Worm (Caenorhabditis elegans) whole organism, young adult: ENCODE data around the gene glrx-21.
A peak's percentile ranks its signal among the peaks of the same experiment; 100 is the strongest.

Source experiments
- B0336.3 ChIP-seq: fragments of 200-800 bp; sonication (Bioruptor generic); IDR thresholded peaks from 2 replicates; pipeline ENCODE4 v1.3.6; 2022; ENCODE audit warnings: missing genetic modification characterization, missing compliant biosample characterization
- C17E4.6 ChIP-seq: fragments of 200-800 bp; sonication (Bioruptor generic); IDR thresholded peaks from 2 replicates; pipeline ENCODE4 v1.3.6; 2022; ENCODE audit warnings: missing genetic modification reagents, missing genetic modification characterization, missing compliant biosample characterization
- D2030.7 ChIP-seq: fragments of 200-800 bp; sonication (Bioruptor generic); IDR thresholded peaks from 2 replicates; pipeline ENCODE4 v1.3.6; 2022; ENCODE audit warnings: missing genetic modification reagents, missing genetic modification characterization, missing compliant biosample characterization
- F22D6.2 ChIP-seq: sonication (generic microtip); optimal IDR thresholded peaks from 2 replicates; lab custom pipeline; 2016; ENCODE audit warnings: mild to moderate bottlenecking, missing genetic modification characterization, missing compliant biosample characterization
- F23B12.7 ChIP-seq: sonication (generic microtip); optimal IDR thresholded peaks from 2 replicates; lab custom pipeline; 2017; ENCODE audit warnings: missing genetic modification characterization, mild to moderate bottlenecking, missing compliant biosample characterization, antibody characterized with exemption, moderate library complexity; ENCODE audit not compliant: insufficient read depth
- F33H1.4 ChIP-seq: fragments of 200-800 bp; sonication (Bioruptor generic); IDR thresholded peaks from 2 replicates; pipeline ENCODE4 v1.3.6; 2022; ENCODE audit warnings: missing genetic modification reagents, missing genetic modification characterization, missing compliant biosample characterization
- F55B11.4 ChIP-seq: sonication (generic microtip); optimal IDR thresholded peaks from 2 replicates; lab custom pipeline; 2016; ENCODE audit warnings: missing compliant biosample characterization, missing genetic modification characterization, borderline replicate concordance; ENCODE audit not compliant: insufficient read depth
- F57C9.4 ChIP-seq: sonication (generic microtip); optimal IDR thresholded peaks from 2 replicates; lab custom pipeline; 2017; ENCODE audit warnings: mild to moderate bottlenecking, missing genetic modification characterization, missing compliant biosample characterization
- K11D2.4 ChIP-seq: fragments of 200-800 bp; sonication (Bioruptor generic); IDR thresholded peaks from 2 replicates; pipeline ENCODE4 v1.3.6; 2022; ENCODE audit warnings: missing genetic modification reagents, missing genetic modification characterization, missing compliant biosample characterization
- T07F8.4 ChIP-seq: sonication (generic microtip); optimal IDR thresholded peaks from 2 replicates; lab custom pipeline; 2016; ENCODE audit warnings: mild to moderate bottlenecking, missing genetic modification characterization, moderate library complexity, missing compliant biosample characterization
- T26A5.8 ChIP-seq: sonication (generic microtip); optimal IDR thresholded peaks from 2 replicates; lab custom pipeline; 2016; ENCODE audit warnings: missing genetic modification characterization, missing compliant biosample characterization
- Y56A3A.18 ChIP-seq: fragments of 200-800 bp; sonication (Bioruptor generic); IDR thresholded peaks from 2 replicates; pipeline ENCODE4 v1.3.6; 2022; ENCODE audit warnings: missing genetic modification reagents, missing genetic modification characterization, missing compliant biosample characterization
- Y67H2A.10 ChIP-seq: fragments of 200-800 bp; sonication (Bioruptor generic); conservative IDR thresholded peaks from 2 replicates; pipeline ENCODE4 v1.3.6; 2022; ENCODE audit warnings: missing genetic modification reagents, missing genetic modification characterization, missing compliant biosample characterization
- Y79H2A.3 ChIP-seq: fragments of 200-800 bp; sonication (Bioruptor generic); conservative IDR thresholded peaks from 2 replicates; pipeline ENCODE4 v1.3.6; 2022; ENCODE audit warnings: missing genetic modification reagents, missing genetic modification characterization, missing compliant biosample characterization
- Y95B8A.8 ChIP-seq: fragments of 200-800 bp; sonication (Bioruptor generic); IDR thresholded peaks from 2 replicates; pipeline ENCODE4 v1.3.6; 2022; ENCODE audit warnings: missing genetic modification reagents, missing genetic modification characterization, missing compliant biosample characterization
- ZK185.1 ChIP-seq: sonication (generic microtip); optimal IDR thresholded peaks from 2 replicates; lab custom pipeline; 2016; ENCODE audit warnings: mild to moderate bottlenecking, missing genetic modification characterization, missing compliant biosample characterization; ENCODE audit not compliant: poor library complexity, severe bottlenecking
- aptf-3 ChIP-seq: fragments of 200-800 bp; sonication (Bioruptor generic); IDR thresholded peaks from 2 replicates; pipeline ENCODE4 v1.3.6; 2022; ENCODE audit warnings: missing genetic modification characterization, missing compliant biosample characterization
- attf-3 ChIP-seq: fragments of 200-800 bp; sonication (Bioruptor generic); conservative IDR thresholded peaks from 2 replicates; pipeline ENCODE4 v1.3.6; 2022; ENCODE audit warnings: missing genetic modification reagents, missing genetic modification characterization, missing compliant biosample characterization
- attf-5 ChIP-seq: fragments of 200-800 bp; sonication (Bioruptor generic); optimal IDR thresholded peaks from 2 replicates; lab custom pipeline; 2018; ENCODE audit warnings: mild to moderate bottlenecking, missing genetic modification characterization, missing compliant biosample characterization
- bed-1 ChIP-seq: fragments of 200-800 bp; sonication (Bioruptor generic); IDR thresholded peaks from 2 replicates; pipeline ENCODE4 v1.3.6; 2022; ENCODE audit warnings: missing genetic modification reagents, missing genetic modification characterization, missing compliant biosample characterization
- cebp-1 ChIP-seq, 2 experiments: fragments of 200-800 bp in 1 of 2; sonication (Bioruptor generic) in 1 of 2; sonication (generic microtip) in 1 of 2; IDR thresholded peaks in 1 of 2; optimal IDR thresholded peaks in 1 of 2; 2 replicates each; pipeline versions ENCODE4 v1.3.6 to Lab custom; 2017 to 2022; ENCODE audit warnings: missing compliant biosample characterization in 2 of 2, missing genetic modification characterization in 2 of 2, mild to moderate bottlenecking in 1 of 2, missing genetic modification reagents in 1 of 2, moderate library complexity in 1 of 2
- ceh-27 ChIP-seq: fragments of 200-800 bp; sonication (Bioruptor generic); optimal IDR thresholded peaks from 2 replicates; lab custom pipeline; 2018; ENCODE audit warnings: mild to moderate bottlenecking, missing genetic modification characterization, moderate library complexity, missing compliant biosample characterization
- ceh-58 ChIP-seq: fragments of 200-800 bp; sonication (Bioruptor generic); IDR thresholded peaks from 2 replicates; pipeline ENCODE4 v1.3.6; 2022; ENCODE audit warnings: missing genetic modification characterization, missing compliant biosample characterization
- dpff-1 ChIP-seq: sonication (generic microtip); optimal IDR thresholded peaks from 2 replicates; lab custom pipeline; 2017; ENCODE audit warnings: mild to moderate bottlenecking, missing genetic modification characterization, missing compliant biosample characterization
- efl-1 ChIP-seq: fragments of 150-350 bp; optimal IDR thresholded peaks from 2 replicates; lab custom pipeline; 2014; ENCODE audit warnings: missing biosample characterization, missing genetic modification reagents, missing genetic modification characterization
- egrh-3 ChIP-seq: fragments of 200-800 bp; sonication (Bioruptor generic); IDR thresholded peaks from 2 replicates; pipeline ENCODE4 v1.3.6; 2022; ENCODE audit warnings: missing genetic modification reagents, missing genetic modification characterization, missing compliant biosample characterization
- him-1 ChIP-seq: sonication (generic microtip); optimal IDR thresholded peaks from 2 replicates; lab custom pipeline; 2016; ENCODE audit warnings: missing genotype, missing genetic modification reagents, missing genetic modification characterization, missing compliant biosample characterization
- lin-26 ChIP-seq: fragments of 200-800 bp; sonication (Bioruptor generic); IDR thresholded peaks from 2 replicates; pipeline ENCODE4 v1.3.6; 2022; ENCODE audit warnings: missing genetic modification reagents, missing genetic modification characterization, missing compliant biosample characterization
- lin-40 ChIP-seq: sonication (generic microtip); optimal IDR thresholded peaks from 2 replicates; lab custom pipeline; 2016; ENCODE audit warnings: missing genetic modification characterization, mild to moderate bottlenecking, missing compliant biosample characterization, missing genotype, missing genetic modification reagents
- lin-54 ChIP-seq: fragments of 200-800 bp; sonication (Bioruptor generic); optimal IDR thresholded peaks from 2 replicates; lab custom pipeline; 2018; ENCODE audit warnings: mild to moderate bottlenecking, missing genetic modification characterization, missing compliant biosample characterization
- lsy-27 ChIP-seq: sonication (generic microtip); optimal IDR thresholded peaks from 2 replicates; lab custom pipeline; 2017; ENCODE audit warnings: missing genetic modification characterization, mild to moderate bottlenecking, missing compliant biosample characterization, antibody characterized with exemption, missing genotype, borderline replicate concordance; ENCODE audit not compliant: insufficient read depth
- madf-3 ChIP-seq: fragments of 200-800 bp; sonication (Bioruptor generic); IDR thresholded peaks from 2 replicates; pipeline ENCODE4 v1.3.6; 2022; ENCODE audit warnings: missing genetic modification reagents, missing genetic modification characterization, missing compliant biosample characterization
- madf-6 ChIP-seq: fragments of 200-800 bp; sonication (Bioruptor generic); IDR thresholded peaks from 2 replicates; pipeline ENCODE4 v1.3.6; 2022; ENCODE audit warnings: missing genetic modification reagents, missing genetic modification characterization, missing compliant biosample characterization
- mcd-1 ChIP-seq: fragments of 200-800 bp; sonication (Bioruptor generic); IDR thresholded peaks from 2 replicates; pipeline ENCODE4 v1.3.6; 2022; ENCODE audit warnings: missing genetic modification reagents, missing genetic modification characterization, missing compliant biosample characterization
- mes-4 ChIP-seq: sonication (generic microtip); optimal IDR thresholded peaks from 2 replicates; lab custom pipeline; 2016; ENCODE audit warnings: missing genotype, missing genetic modification characterization, missing compliant biosample characterization
- nfya-2 ChIP-seq: fragments of 200-800 bp; sonication (Bioruptor generic); IDR thresholded peaks from 2 replicates; pipeline ENCODE4 v1.3.6; 2022; ENCODE audit warnings: missing genetic modification reagents, missing genetic modification characterization, missing compliant biosample characterization
- nhr-80 ChIP-seq: sonication (generic microtip); optimal IDR thresholded peaks from 2 replicates; lab custom pipeline; 2016; ENCODE audit warnings: missing genetic modification characterization, missing compliant biosample characterization
- nhr-90 ChIP-seq: sonication (generic microtip); optimal IDR thresholded peaks from 2 replicates; lab custom pipeline; 2016; ENCODE audit warnings: missing genotype, mild to moderate bottlenecking, missing genetic modification characterization, missing compliant biosample characterization
- repo-1 ChIP-seq: sonication (generic microtip); optimal IDR thresholded peaks from 2 replicates; lab custom pipeline; 2017; ENCODE audit warnings: mild to moderate bottlenecking, missing genetic modification characterization, missing compliant biosample characterization
- sdz-38 ChIP-seq: sonication (generic microtip); optimal IDR thresholded peaks from 2 replicates; lab custom pipeline; 2016; ENCODE audit warnings: missing genotype, missing genetic modification characterization, missing compliant biosample characterization
- somi-1 ChIP-seq: fragments of 200-800 bp; sonication (Bioruptor generic); optimal IDR thresholded peaks from 2 replicates; lab custom pipeline; 2018; ENCODE audit warnings: mild to moderate bottlenecking, missing genetic modification characterization, missing compliant biosample characterization
- sptf-2 ChIP-seq: fragments of 200-800 bp; sonication (Bioruptor generic); optimal IDR thresholded peaks from 2 replicates; lab custom pipeline; 2018; ENCODE audit warnings: mild to moderate bottlenecking, missing genetic modification characterization, missing compliant biosample characterization
- tbp1 ChIP-seq: fragments of 200-800 bp; sonication (Bioruptor generic); optimal IDR thresholded peaks from 2 replicates; lab custom pipeline; 2018; ENCODE audit warnings: mild to moderate bottlenecking, missing genetic modification characterization, missing compliant biosample characterization
- ztf-18 ChIP-seq: sonication (generic microtip); optimal IDR thresholded peaks from 2 replicates; lab custom pipeline; 2016; ENCODE audit warnings: missing genotype, mild to moderate bottlenecking, missing genetic modification characterization, missing compliant biosample characterization
- ztf-26 ChIP-seq: sonication (generic microtip); optimal IDR thresholded peaks from 2 replicates; lab custom pipeline; 2017; ENCODE audit warnings: missing genetic modification characterization, missing compliant biosample characterization
- ztf-6 ChIP-seq: fragments of 200-800 bp; sonication (Bioruptor generic); IDR thresholded peaks from 2 replicates; pipeline ENCODE4 v1.3.6; 2022; ENCODE audit warnings: missing genetic modification reagents, missing genetic modification characterization, missing compliant biosample characterization

The glrx-21 gene

DNA sequence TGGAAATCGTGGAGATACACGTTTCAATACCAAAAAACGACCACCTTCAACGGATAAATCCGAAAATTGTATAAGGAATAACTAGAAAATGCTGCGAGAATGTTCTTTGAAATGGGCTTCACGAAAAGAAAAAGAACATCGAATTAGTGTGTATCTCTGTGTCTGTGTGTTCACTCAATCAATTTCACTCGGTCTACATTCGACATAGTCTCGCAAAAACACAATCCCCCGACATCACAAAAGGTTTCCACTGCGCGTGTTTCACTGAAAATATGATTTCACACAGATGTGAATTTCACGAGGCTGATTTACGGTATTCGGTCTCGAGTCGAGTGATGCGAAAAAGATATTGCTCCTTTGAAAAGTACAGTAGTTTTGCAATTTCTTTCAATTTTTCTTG, 27.8 kb upstream of the glrx-21 start:
- TF ChIP-seq F55B11.4 (no peak), madf-3 (GFP tag; lab: Robert Waterston, UW) (no peak), ztf-26 (tag; lab: Kevin White, UChicago) (no peak), F33H1.4 (no peak), D2030.7 (no peak), Y67H2A.10 (no peak), tbp1 (GFP tag; lab: Kevin White, UChicago) (no peak), sptf-2 (no peak), aptf-3 (no peak), bed-1 (GFP tag; lab: Robert Waterston, UW) (no peak), ZK185.1 (tag; lab: Kevin White, UChicago) (no peak), Y95B8A.8 (GFP tag; lab: Robert Waterston, UW) (no peak), mes-4 (tag; lab: Kevin White, UChicago) (no peak), Y56A3A.18 (no peak), somi-1 (GFP tag; lab: Kevin White, UChicago) (no peak), lsy-27 (tag; lab: Kevin White, UChicago) (no peak)

DNA sequence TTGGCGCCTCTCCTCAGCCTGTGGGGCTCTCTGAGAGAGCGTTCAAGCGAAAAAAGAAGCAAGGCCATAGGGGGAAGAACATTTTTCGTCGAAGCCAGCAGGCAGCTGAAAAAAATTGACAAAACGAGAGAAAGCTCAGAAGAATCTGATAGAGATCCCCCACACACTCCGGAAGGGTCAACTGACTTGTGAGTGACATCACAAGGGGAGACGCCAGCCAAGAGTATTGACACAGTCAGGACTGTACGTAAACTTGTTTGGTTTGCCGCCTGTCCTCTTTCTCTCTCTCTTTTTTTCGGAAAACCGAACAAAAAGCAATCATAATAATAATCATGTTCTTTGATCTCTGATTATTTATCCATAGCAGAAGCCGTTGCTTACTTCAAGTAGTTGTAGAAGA, 27.0 kb upstream of the glrx-21 start:
- TF ChIP-seq ztf-26 (tag; lab: Kevin White, UChicago) = no peak
- TF ChIP-seq sdz-38 (tag; lab: Kevin White, UChicago) = no peak
- TF ChIP-seq cebp-1 (GFP tag; IDR thresholded peaks at IDR 0.05; lab: Robert Waterston, UW) = no peak
- peak; percentile 7 for TF ChIP-seq cebp-1 (tag; optimal IDR thresholded peaks at IDR 0.05; lab: Kevin White, UChicago)
- TF ChIP-seq F55B11.4 = no peak
- no peak for TF ChIP-seq F57C9.4
- no peak for TF ChIP-seq ztf-18 (tag; lab: Kevin White, UChicago)
- no peak for TF ChIP-seq F23B12.7 (tag; lab: Kevin White, UChicago)
- TF ChIP-seq T07F8.4 (tag; lab: Kevin White, UChicago) = no peak
- TF ChIP-seq egrh-3 (GFP tag; lab: Robert Waterston, UW) = no peak
- TF ChIP-seq attf-3 (GFP tag; lab: Robert Waterston, UW) = no peak
- TF ChIP-seq K11D2.4 (GFP tag; lab: Robert Waterston, UW) = 0 out of 2 replicates have a peak, but pooled peaks have one; percentile 11
- TF ChIP-seq T26A5.8 = no peak
- no peak for TF ChIP-seq lin-26 (GFP tag; lab: Robert Waterston, UW)
- TF ChIP-seq B0336.3 (GFP tag; lab: Robert Waterston, UW) = 0 out of 2 replicates have a peak, but pooled peaks have one; percentile 24
- TF ChIP-seq repo-1 (tag; lab: Kevin White, UChicago) = no peak
- TF ChIP-seq tbp1 (GFP tag; lab: Kevin White, UChicago) = no peak
- no peak for TF ChIP-seq lin-54 (GFP tag; lab: Kevin White, UChicago)
- no peak for TF ChIP-seq efl-1 (GFP tag; lab: Kevin White, UChicago)
- TF ChIP-seq nfya-2 (GFP tag; lab: Robert Waterston, UW) = no peak
- no peak for TF ChIP-seq madf-6 (GFP tag; lab: Robert Waterston, UW)
- 0 out of 2 replicates have a peak, but pooled peaks have one; percentile 17 for TF ChIP-seq mcd-1
- peak; percentile 18 for TF ChIP-seq attf-5 (GFP tag; lab: Kevin White, UChicago)
- no peak for TF ChIP-seq bed-1 (GFP tag; lab: Robert Waterston, UW)
- TF ChIP-seq F22D6.2 (tag; lab: Kevin White, UChicago) = no peak
- no peak for TF ChIP-seq madf-3 (GFP tag; lab: Robert Waterston, UW)
- no peak for TF ChIP-seq nhr-90 (tag; lab: Kevin White, UChicago)
- TF ChIP-seq ztf-6 (GFP tag; lab: Robert Waterston, UW) = no peak
- no peak for TF ChIP-seq him-1 (tag; lab: Kevin White, UChicago)
- no peak for TF ChIP-seq C17E4.6 (GFP tag; lab: Robert Waterston, UW)
- peak; percentile 19 for TF ChIP-seq nhr-80 (tag; lab: Kevin White, UChicago)
- TF ChIP-seq ceh-58 (GFP tag; lab: Robert Waterston, UW) = no peak
- no peak for TF ChIP-seq lin-40 (tag; lab: Kevin White, UChicago)
- TF ChIP-seq Y79H2A.3 (GFP tag; lab: Robert Waterston, UW) = no peak
- TF ChIP-seq lsy-27 (tag; lab: Kevin White, UChicago) = no peak
- peak; percentile 9 for TF ChIP-seq ceh-27 (GFP tag; lab: Kevin White, UChicago)
- no peak for TF ChIP-seq dpff-1
